Worm (Caenorhabditis elegans) whole organism, L3 larva: ENCODE data around the gene efhc-1.
A peak's percentile ranks its signal among the peaks of the same experiment; 100 is the strongest.

Source experiments
- R02D3.7 ChIP-seq: fragments of 150-350 bp; optimal IDR thresholded peaks from 2 replicates; lab custom pipeline; 2014; ENCODE audit warnings: missing biosample characterization, missing genetic modification characterization
- ZK546.5 ChIP-seq: sonication (generic microtip); optimal IDR thresholded peaks from 2 replicates; lab custom pipeline; 2017; ENCODE audit warnings: missing biosample characterization, missing genetic modification characterization
- ama-1 ChIP-seq: fragments of 150-350 bp; optimal IDR thresholded peaks from 2 replicates; lab custom pipeline; 2018
- ceh-28 ChIP-seq: fragments of 150-350 bp; optimal IDR thresholded peaks from 2 replicates; lab custom pipeline; 2014; ENCODE audit warnings: missing biosample characterization, missing genetic modification reagents, missing genetic modification characterization
- daf-12 ChIP-seq: fragments of 150-350 bp; optimal IDR thresholded peaks from 2 replicates; lab custom pipeline; 2014; ENCODE audit warnings: missing biosample characterization, missing genetic modification reagents, missing genetic modification characterization
- egl-27 ChIP-seq: sonication (generic microtip); optimal IDR thresholded peaks from 4 replicates; lab custom pipeline; 2017; ENCODE audit warnings: missing biosample characterization, missing genetic modification reagents, missing genetic modification characterization
- egl-5 ChIP-seq: fragments of 150-350 bp; optimal IDR thresholded peaks from 2 replicates; lab custom pipeline; 2017; ENCODE audit warnings: missing biosample characterization, missing genetic modification reagents, missing genetic modification characterization, inconsistent platforms
- elt-1 ChIP-seq: fragments of 150-350 bp; optimal IDR thresholded peaks from 2 replicates; lab custom pipeline; 2014; ENCODE audit warnings: missing biosample characterization, missing genetic modification characterization
- elt-2 ChIP-seq: sonication (generic microtip); optimal IDR thresholded peaks from 2 replicates; lab custom pipeline; 2016; ENCODE audit warnings: missing genetic modification reagents, mild to moderate bottlenecking, missing genetic modification characterization, missing compliant biosample characterization
- elt-3 ChIP-seq, 3 experiments: fragments of 150-350 bp in 1 of 3; sonication (generic microtip) in 2 of 3; optimal IDR thresholded peaks; 2 replicates in 2 of 3; 4 replicates in 1 of 3; lab custom pipeline; 2014 to 2017; ENCODE audit warnings: missing biosample characterization in 3 of 3, missing genetic modification characterization in 3 of 3
- fkh-10 ChIP-seq: sonication (generic microtip); optimal IDR thresholded peaks from 2 replicates; lab custom pipeline; 2017; ENCODE audit warnings: missing biosample characterization, missing genetic modification reagents, missing genetic modification characterization
- fkh-2 ChIP-seq: fragments of 150-350 bp; optimal IDR thresholded peaks from 2 replicates; lab custom pipeline; 2014; ENCODE audit warnings: missing biosample characterization, missing genetic modification reagents, missing genetic modification characterization
- fos-1 ChIP-seq: fragments of 150-350 bp; optimal IDR thresholded peaks from 2 replicates; lab custom pipeline; 2014; ENCODE audit warnings: missing biosample characterization, missing genetic modification characterization
- hmg-11 ChIP-seq: sonication (generic microtip); optimal IDR thresholded peaks from 2 replicates; lab custom pipeline; 2016; ENCODE audit warnings: missing genetic modification characterization, missing compliant biosample characterization
- jun-1 ChIP-seq: fragments of 150-350 bp; optimal IDR thresholded peaks from 2 replicates; lab custom pipeline; 2014; ENCODE audit warnings: missing biosample characterization, missing genetic modification reagents, missing genetic modification characterization
- lin-15B ChIP-seq: fragments of 150-350 bp; optimal IDR thresholded peaks from 2 replicates; lab custom pipeline; 2014; ENCODE audit warnings: missing biosample characterization, missing genetic modification characterization
- lin-39 ChIP-seq: fragments of 150-350 bp; optimal IDR thresholded peaks from 2 replicates; lab custom pipeline; 2018; ENCODE audit warnings: missing biosample characterization, missing genetic modification reagents, missing genetic modification characterization
- mdl-1 ChIP-seq: fragments of 150-350 bp; optimal IDR thresholded peaks from 2 replicates; lab custom pipeline; 2014; ENCODE audit warnings: missing biosample characterization, missing genetic modification characterization
- mml-1 ChIP-seq: fragments of 150-350 bp; sonication (generic microtip); optimal IDR thresholded peaks from 3 replicates; lab custom pipeline; 2014; ENCODE audit warnings: missing biosample characterization, missing genetic modification characterization
- nfya-1 ChIP-seq: sonication (generic microtip); optimal IDR thresholded peaks from 2 replicates; lab custom pipeline; 2017; ENCODE audit warnings: missing genetic modification characterization, mild to moderate bottlenecking, missing compliant biosample characterization, antibody characterized with exemption, moderate library complexity; ENCODE audit not compliant: insufficient read depth
- nhr-11 ChIP-seq: fragments of 150-350 bp; optimal IDR thresholded peaks from 2 replicates; lab custom pipeline; 2014; ENCODE audit warnings: missing biosample characterization, missing genetic modification characterization
- nhr-23 ChIP-seq: fragments of 150-350 bp; optimal IDR thresholded peaks from 2 replicates; lab custom pipeline; 2014; ENCODE audit warnings: missing biosample characterization, missing genetic modification reagents, missing genetic modification characterization
- nhr-237 ChIP-seq: fragments of 150-350 bp; optimal IDR thresholded peaks from 2 replicates; lab custom pipeline; 2014; ENCODE audit warnings: missing biosample characterization, missing genetic modification characterization
- nhr-25 ChIP-seq: sonication (generic microtip); optimal IDR thresholded peaks from 2 replicates; lab custom pipeline; 2017; ENCODE audit warnings: missing biosample characterization, missing genetic modification characterization
- nhr-28 ChIP-seq: fragments of 150-350 bp; optimal IDR thresholded peaks from 2 replicates; lab custom pipeline; 2014; ENCODE audit warnings: missing biosample characterization, missing genetic modification characterization
- nhr-43 ChIP-seq: sonication (generic microtip); optimal IDR thresholded peaks from 2 replicates; lab custom pipeline; 2016; ENCODE audit warnings: mild to moderate bottlenecking, missing genetic modification characterization, missing compliant biosample characterization; ENCODE audit not compliant: poor library complexity, severe bottlenecking
- nhr-67 ChIP-seq: fragments of 150-350 bp; optimal IDR thresholded peaks from 2 replicates; lab custom pipeline; 2014; ENCODE audit warnings: missing biosample characterization, missing genetic modification characterization
- nhr-77 ChIP-seq: fragments of 150-350 bp; optimal IDR thresholded peaks from 2 replicates; lab custom pipeline; 2014; ENCODE audit warnings: missing biosample characterization, missing genetic modification characterization
- pha-4 ChIP-seq: fragments of 150-350 bp; optimal IDR thresholded peaks from 2 replicates; lab custom pipeline; 2014; ENCODE audit warnings: missing biosample characterization, missing genetic modification reagents, missing genetic modification characterization
- sea-2 ChIP-seq: fragments of 150-350 bp; sonication (generic microtip); optimal IDR thresholded peaks from 4 replicates; lab custom pipeline; 2014; ENCODE audit warnings: missing biosample characterization, missing genetic modification reagents, missing genetic modification characterization
- snpc-4 ChIP-seq: fragments of 150-350 bp; optimal IDR thresholded peaks from 2 replicates; lab custom pipeline; 2014; ENCODE audit warnings: missing biosample characterization, missing genetic modification characterization
- tbx-2 ChIP-seq: sonication (generic microtip); optimal IDR thresholded peaks from 2 replicates; lab custom pipeline; 2016; ENCODE audit warnings: mild to moderate bottlenecking, missing genetic modification characterization, missing compliant biosample characterization
- unc-39 ChIP-seq: sonication (generic microtip); optimal IDR thresholded peaks from 4 replicates; lab custom pipeline; 2017; ENCODE audit warnings: missing biosample characterization, missing genetic modification characterization
- unc-62 ChIP-seq: fragments of 150-350 bp; sonication (generic microtip); optimal IDR thresholded peaks from 4 replicates; lab custom pipeline; 2014; ENCODE audit warnings: missing biosample characterization, missing genetic modification reagents, missing genetic modification characterization
- zag-1 ChIP-seq: fragments of 150-350 bp; optimal IDR thresholded peaks from 2 replicates; lab custom pipeline; 2014; ENCODE audit warnings: missing biosample characterization, missing genetic modification characterization
- ztf-11 ChIP-seq: fragments of 150-350 bp; optimal IDR thresholded peaks from 2 replicates; lab custom pipeline; 2014; ENCODE audit warnings: missing biosample characterization, missing genetic modification characterization
- ztf-4 ChIP-seq: fragments of 150-350 bp; optimal IDR thresholded peaks from 2 replicates; lab custom pipeline; 2014; ENCODE audit warnings: missing biosample characterization, missing genetic modification characterization

efhc-1 gene

ce11 chrX:10358083-10358482 lies at the start of gene efhc-1:
Gene efhc-1 (plus strand): TSS chrX:10358383.
- TF ChIP-seq egl-27 (no peak), nhr-28 (no peak), zag-1 (no peak), sea-2 (GFP tag; lab: Kevin White, UChicago) (no peak), tbx-2 (tag; lab: Kevin White, UChicago) (no peak), ztf-4 (tag; lab: Kevin White, UChicago) (no peak), pha-4 (tag; lab: Kevin White, UChicago) (no peak), lin-15B (tag; lab: Kevin White, UChicago) (no peak), elt-3 (tag; optimal IDR thresholded peaks at IDR 0.05; lab: Kevin White, UChicago) (no peak), fos-1 (no peak), ceh-28 (no peak), nhr-67 (no peak), nhr-77 (tag; lab: Kevin White, UChicago) (no peak), R02D3.7 (tag; lab: Kevin White, UChicago) (no peak), fkh-10 (no peak), mdl-1 (tag; lab: Kevin White, UChicago) (no peak), unc-39 (tag; lab: Kevin White, UChicago) (no peak), lin-39 (tag; lab: Kevin White, UChicago) (no peak), nhr-25 (tag; lab: Kevin White, UChicago) (no peak), egl-5 (tag; lab: Kevin White, UChicago) (no peak)

- no peak for TF ChIP-seq hmg-11 (tag; lab: Kevin White, UChicago)
- no peak for TF ChIP-seq fos-1
- TF ChIP-seq ztf-4 (tag; lab: Kevin White, UChicago), result no peak
- TF ChIP-seq ZK546.5 (tag; lab: Kevin White, UChicago), result no peak
- no peak for TF ChIP-seq ztf-11 (tag; lab: Kevin White, UChicago)
- TF ChIP-seq nhr-43 (tag; lab: Kevin White, UChicago), result no peak
- TF ChIP-seq R02D3.7 (tag; lab: Kevin White, UChicago), result no peak
- no peak for TF ChIP-seq tbx-2 (tag; lab: Kevin White, UChicago)
- TF ChIP-seq lin-15B (tag; lab: Kevin White, UChicago), result no peak
- TF ChIP-seq daf-12 (tag; lab: Kevin White, UChicago), result no peak
- TF ChIP-seq nhr-28, result no peak
- TF ChIP-seq elt-3 (tag; optimal IDR thresholded peaks at IDR 0.05; lab: Kevin White, UChicago), result no peak
Measured at ce11 chrX:10310366-10310765, 47.8 kb upstream of the efhc-1 start, which contains the start of gene F41E7.6. Gene F41E7.6 (minus strand): TSS chrX:10310466.

ce11 chrX:10315905-10316304 lies 42.3 kb upstream of the efhc-1 start, which contains the start of gene F41E7.9:
Gene F41E7.9 (minus strand): TSS chrX:10316005.
- TF ChIP-seq elt-3 (tag; optimal IDR thresholded peaks at IDR 0.05; lab: Kevin White, UChicago), result no peak
- TF ChIP-seq ztf-4 (tag; lab: Kevin White, UChicago), result no peak
- TF ChIP-seq unc-39 (tag; lab: Kevin White, UChicago), result no peak
- TF ChIP-seq egl-27, result no peak

- TF ChIP-seq elt-1 (tag; lab: Kevin White, UChicago) (no peak), ZK546.5 (tag; lab: Kevin White, UChicago) (no peak), sea-2 (GFP tag; lab: Kevin White, UChicago) (no peak), fkh-2 (tag; lab: Kevin White, UChicago) (no peak), nhr-23 (tag; lab: Kevin White, UChicago) (peak; percentile 56), nhr-43 (tag; lab: Kevin White, UChicago) (peak; percentile 31), nhr-67 (no peak), ztf-4 (tag; lab: Kevin White, UChicago) (no peak), elt-2 (tag; lab: Kevin White, UChicago) (no peak), nhr-25 (tag; lab: Kevin White, UChicago) (no peak), jun-1 (no peak), zag-1 (no peak), ama-1 (no peak)
Measured at ce11 chrX:10317565-10317964, 40.6 kb upstream of the efhc-1 start, which contains the start of gene R07E3.6. Gene R07E3.6 (plus strand): TSS chrX:10317722.

ce11 chrX:10318437-10318836 lies 39.7 kb upstream of the efhc-1 start:
- TF ChIP-seq lin-39 (tag; lab: Kevin White, UChicago) (no peak), mml-1 (tag; lab: Kevin White, UChicago) (no peak), lin-15B (tag; lab: Kevin White, UChicago) (no peak), egl-5 (tag; lab: Kevin White, UChicago) (no peak), mdl-1 (tag; lab: Kevin White, UChicago) (no peak), zag-1 (no peak), snpc-4 (tag; lab: Kevin White, UChicago) (no peak), ztf-11 (tag; lab: Kevin White, UChicago) (no peak), ZK546.5 (tag; lab: Kevin White, UChicago) (no peak), nhr-11 (no peak), unc-62 (GFP tag; lab: Kevin White, UChicago) (no peak), tbx-2 (tag; lab: Kevin White, UChicago) (no peak), fkh-2 (tag; lab: Kevin White, UChicago) (no peak), nfya-1 (tag; lab: Kevin White, UChicago) (no peak), nhr-237 (tag; lab: Kevin White, UChicago) (no peak), nhr-25 (tag; lab: Kevin White, UChicago) (no peak)
- TF ChIP-seq, all 47 proteins: peak for 0
